Worm (Caenorhabditis elegans) whole organism, L4/young adult: ENCODE results near the gene oac-41.

Source experiments
- W03F9.2 ChIP-seq: fragments of 150-350 bp; optimal IDR thresholded peaks from 2 replicates; lab custom pipeline; 2014; ENCODE audit warnings: missing biosample characterization, missing genetic modification characterization
- dao-5 ChIP-seq: sonication (generic microtip); optimal IDR thresholded peaks from 2 replicates; lab custom pipeline; 2016; ENCODE audit warnings: missing genotype, missing genetic modification characterization, moderate library complexity, missing compliant biosample characterization
- him-1 ChIP-seq: sonication (generic microtip); optimal IDR thresholded peaks from 2 replicates; lab custom pipeline; 2016; ENCODE audit warnings: missing genotype, missing genetic modification reagents, missing genetic modification characterization, missing compliant biosample characterization

ce11 chrV:9013765-9014164 is 8.2 kb downstream of the oac-41 start, which contains the start of gene srh-201:
- no peak for TF ChIP-seq him-1 (tag; lab: Kevin White, UChicago)
- TF ChIP-seq W03F9.2 (tag; lab: Kevin White, UChicago): no peak
- no peak for TF ChIP-seq dao-5
